Worm (Caenorhabditis elegans): Measurements from ENCODE around the gene gsnl-1.

The gsnl-1 gene

ce11 chrV:9503152-9503817, 6.4 kb downstream of the gsnl-1 start (continued):
- TF ChIP-seq dve-1 (tag; optimal IDR thresholded peaks at IDR 0.05; ENCODE audit: insufficient read depth) (no peak), hmg-1.1 (GFP tag; IDR thresholded peaks at IDR 0.05) (peak; percentile 87), ceh-28 (tag; optimal IDR thresholded peaks at IDR 0.05) (no peak), lim-7 (GFP tag; IDR thresholded peaks at IDR 0.05) (peak; percentile 87), aly-2 (tag; optimal IDR thresholded peaks at IDR 0.05) (no peak), madf-5 (GFP tag; IDR thresholded peaks at IDR 0.05) (peak; percentile 72 to 73; a peak in 1 of 4 replicates), Y75B8A.6 (GFP tag; IDR thresholded peaks at IDR 0.05) (0 out of 2 replicates have a peak, but pooled peaks have one; percentile 80), F37D6.2 (tag; optimal IDR thresholded peaks at IDR 0.05) (peak; percentile 35), dmd-8 (GFP tag; IDR thresholded peaks at IDR 0.05) (peak; percentile 97), nhr-76 (tag; optimal IDR thresholded peaks at IDR 0.05) (no peak), nhr-111 (GFP tag; optimal IDR thresholded peaks at IDR 0.05) (peak; percentile 6), hlh-11 (tag; optimal IDR thresholded peaks at IDR 0.05) (peak; percentile 65), mxl-3 (GFP tag; optimal IDR thresholded peaks at IDR 0.05) (peak; percentile 54), mes-2 (tag; optimal IDR thresholded peaks at IDR 0.05; ENCODE audit: poor library complexity, severe bottlenecking) (peak; percentile 71), nhr-48 (tag; optimal IDR thresholded peaks at IDR 0.05) (peak; percentile 75), hif-1 (tag; optimal IDR thresholded peaks at IDR 0.05) (peak; percentile 14 to 45), F44E2.7 (GFP tag; IDR thresholded peaks at IDR 0.05) (0 out of 2 replicates have a peak, but pooled peaks have one; percentile 69), F10B5.3 (tag; optimal IDR thresholded peaks at IDR 0.05) (no peak)

- no peak for TF ChIP-seq nhr-42 (GFP tag; IDR thresholded peaks at IDR 0.05)
- no peak for TF ChIP-seq lsy-2 (tag; optimal IDR thresholded peaks at IDR 0.05)
- TF ChIP-seq mxl-3 (GFP tag; optimal IDR thresholded peaks at IDR 0.05), result peak; percentile 13
- peak; percentile 6 for TF ChIP-seq hlh-11 (tag; optimal IDR thresholded peaks at IDR 0.05)
- peak; percentile 87 for TF ChIP-seq aha-1 (tag)
These were observed 7.7 kb downstream of the gsnl-1 start, which contains the start of gene haao-1 for ce11 chrV:9504474-9504960. TSS of gene haao-1 (plus strand) at chrV:9504910.

- no peak for TF ChIP-seq ceh-28 (tag; optimal IDR thresholded peaks at IDR 0.05)
- TF ChIP-seq T26A8.4 (GFP tag; IDR thresholded peaks at IDR 0.05), result no peak
- no peak for TF ChIP-seq hif-1 (tag; optimal IDR thresholded peaks at IDR 0.05)
- TF ChIP-seq dve-1 (tag; optimal IDR thresholded peaks at IDR 0.05; ENCODE audit: insufficient read depth), result peak; percentile 68
- TF ChIP-seq attf-4 (tag; optimal IDR thresholded peaks at IDR 0.05), result no peak
- TF ChIP-seq zip-11 (GFP tag; IDR thresholded peaks at IDR 0.05), result no peak
- TF ChIP-seq tra-1 (GFP tag; IDR thresholded peaks at IDR 0.05), result no peak
- peak; percentile 96 for TF ChIP-seq php-3 (GFP tag; IDR thresholded peaks at IDR 0.05)
- no peak for TF ChIP-seq ama-1 (optimal IDR thresholded peaks at IDR 0.05)
- 0 out of 2 replicates have a peak, but pooled peaks have one; percentile 41 for TF ChIP-seq nhr-41 (GFP tag; IDR thresholded peaks at IDR 0.05)
- TF ChIP-seq nhr-25 (tag; optimal IDR thresholded peaks at IDR 0.05; ENCODE audit: borderline replicate concordance, insufficient read depth), result no peak
- TF ChIP-seq ztf-11 (tag; optimal IDR thresholded peaks at IDR 0.05), result no peak
- TF ChIP-seq mxl-3 (GFP tag; optimal IDR thresholded peaks at IDR 0.05), result peak; percentile 83
- TF ChIP-seq ZK546.5 (tag; optimal IDR thresholded peaks at IDR 0.05), result no peak
- TF ChIP-seq snpc-1.2 (GFP tag; IDR thresholded peaks at IDR 0.05), result no peak
- TF ChIP-seq Y105C5A.15 (GFP tag; IDR thresholded peaks at IDR 0.05), result no peak
- TF ChIP-seq nhr-28 (tag; optimal IDR thresholded peaks at IDR 0.05), result peak; percentile 79
- no peak for TF ChIP-seq lin-39 (tag; optimal IDR thresholded peaks at IDR 0.05)
- peak; percentile 94 for TF ChIP-seq dmd-6 (GFP tag; IDR thresholded peaks at IDR 0.05)
- no peak for TF ChIP-seq jun-1 (tag; optimal IDR thresholded peaks at IDR 0.05)
- no peak for TF ChIP-seq ceh-82 (tag; optimal IDR thresholded peaks at IDR 0.05)
- no peak for TF ChIP-seq R02D3.7 (tag; optimal IDR thresholded peaks at IDR 0.05)
- no peak for TF ChIP-seq nhr-10 (tag; optimal IDR thresholded peaks at IDR 0.05)
- TF ChIP-seq daf-19 (GFP tag; conservative IDR thresholded peaks at IDR 0.05), result no peak
- TF ChIP-seq mdt-29 (GFP tag; IDR thresholded peaks at IDR 0.05), result no peak
- TF ChIP-seq unc-130 (GFP tag; optimal IDR thresholded peaks at IDR 0.05), result no peak
- no peak for TF ChIP-seq ces-1 (GFP tag; optimal IDR thresholded peaks at IDR 0.05)
- no peak for TF ChIP-seq ceh-62 (tag; optimal IDR thresholded peaks at IDR 0.05)
- no peak for TF ChIP-seq nhr-237 (tag; optimal IDR thresholded peaks at IDR 0.05)
- no peak for TF ChIP-seq saeg-2 (GFP tag; IDR thresholded peaks at IDR 0.05)
These were observed 10.1 kb downstream of the gsnl-1 start for ce11 chrV:9506931-9507330.
